Worm (Caenorhabditis elegans): ENCODE results near the gene T10G3.4.

DNA sequence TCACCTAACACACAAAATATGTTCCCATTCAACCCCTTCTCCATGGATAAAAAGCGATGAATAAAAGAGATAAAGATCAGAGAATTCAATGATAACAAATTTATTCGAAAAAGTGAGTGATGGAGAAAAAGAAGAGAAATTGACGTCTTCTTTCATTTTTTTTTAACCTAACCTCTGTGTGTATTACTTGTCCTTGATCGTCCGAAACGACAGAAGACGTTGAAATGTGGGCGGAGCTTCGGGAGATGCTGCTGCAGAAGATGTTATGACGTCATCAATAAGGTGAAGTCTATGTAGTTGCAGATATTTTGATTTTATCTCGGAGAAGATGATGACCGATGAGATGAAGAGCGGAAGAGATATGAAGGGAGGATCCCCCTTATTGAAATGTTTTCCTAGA lies 5.6 kb upstream of the T10G3.4 start, which contains the start of gene T10G3.3:
- TF ChIP-seq lin-13 (tag; optimal IDR thresholded peaks at IDR 0.05), result no peak
- TF ChIP-seq unc-62 (GFP tag; optimal IDR thresholded peaks at IDR 0.05), result no peak
